Fruit fly (Drosophila melanogaster): Measurements from ENCODE around the gene CG42762.

- TF ChIP-seq ttk (optimal IDR thresholded peaks at IDR 0.05): no peak
- no peak for TF ChIP-seq insv (optimal IDR thresholded peaks at IDR 0.05)
- TF ChIP-seq Myc (optimal IDR thresholded peaks at IDR 0.05): no peak
- TF ChIP-seq psq (optimal IDR thresholded peaks at IDR 0.05): no peak
- no peak for TF ChIP-seq h (optimal IDR thresholded peaks at IDR 0.05)
- no peak for TF ChIP-seq Sin3A (optimal IDR thresholded peaks at IDR 0.05)
These were observed 44.8 kb downstream of the CG42762 start for dm6 chr2L:8099050-8099449.
